Fruit fly (Drosophila melanogaster): ENCODE results near the gene CG7579.

The CG7579 gene

dm6 chr3L:15704250-15704985 lies 21.2 kb upstream of the CG7579 start:
- TF ChIP-seq noc (tag; optimal IDR thresholded peaks at IDR 0.05), result no peak

dm6 chr3L:15703330-15704119 lies 20.3 kb upstream of the CG7579 start:
- no peak for TF ChIP-seq noc (tag; optimal IDR thresholded peaks at IDR 0.05)

DNA sequence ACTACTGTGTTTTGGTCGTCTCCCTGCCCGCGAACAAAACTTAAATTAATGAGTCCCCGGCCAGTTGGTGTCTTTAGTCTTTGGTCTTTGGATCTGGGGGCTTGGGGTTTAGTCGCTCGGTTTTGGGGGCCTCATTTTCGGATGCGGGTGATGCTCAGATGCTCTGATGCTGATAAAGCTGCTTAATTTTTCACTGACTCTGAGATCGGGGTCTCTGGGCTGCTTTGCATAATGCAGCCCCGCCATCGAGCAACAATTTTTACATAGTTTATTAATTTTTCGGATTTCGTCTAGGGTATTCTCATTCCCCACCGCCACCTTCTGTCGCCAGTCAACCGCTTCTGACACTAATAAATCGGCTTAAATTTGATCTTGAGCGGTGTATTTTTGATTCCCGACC lies 18.9 kb upstream of the CG7579 start:
- TF ChIP-seq noc (tag; optimal IDR thresholded peaks at IDR 0.05), result no peak

DNA sequence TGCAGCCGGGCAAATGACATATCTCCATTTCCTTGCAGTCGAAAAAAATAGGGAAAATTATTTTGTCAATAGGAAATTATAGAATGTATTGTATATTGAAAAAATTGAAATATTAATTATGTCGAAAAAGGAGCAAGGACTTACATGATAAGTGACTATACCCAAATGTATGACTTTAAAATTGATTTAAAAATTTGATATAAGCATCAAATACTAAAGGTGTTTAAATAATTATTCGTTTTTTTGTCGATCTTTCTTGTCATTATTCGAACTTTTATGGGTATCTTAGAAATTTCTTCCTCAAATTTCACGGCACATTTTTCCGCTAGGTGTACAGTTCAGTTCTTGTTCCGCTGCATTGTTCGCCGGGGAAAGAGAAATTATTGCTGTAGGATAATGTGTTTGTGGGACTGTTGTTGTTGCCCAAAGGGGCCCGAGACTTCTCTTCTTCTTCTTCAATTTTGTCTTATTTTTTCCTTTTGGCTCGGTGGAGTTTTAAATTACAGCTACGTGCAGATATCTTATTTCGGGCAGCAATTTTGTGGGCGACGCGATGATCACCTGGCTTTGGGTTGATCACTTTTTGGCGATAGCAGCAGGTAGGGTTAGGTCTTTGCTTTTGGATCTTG lies 17.2 kb upstream of the CG7579 start:
- no peak for TF ChIP-seq noc (tag; optimal IDR thresholded peaks at IDR 0.05)

dm6 chr3L:15699626-15700337 lies 16.5 kb upstream of the CG7579 start, which contains the start of gene comm2:
Gene comm2, minus strand, starts transcription at chr3L:15699850.
- TF ChIP-seq noc (tag; optimal IDR thresholded peaks at IDR 0.05), result no peak

dm6 chr3L:15697916-15698315 lies 14.7 kb upstream of the CG7579 start:
- TF ChIP-seq noc (tag; optimal IDR thresholded peaks at IDR 0.05), result no peak

dm6 chr3L:15695195-15695594 lies 11.9 kb upstream of the CG7579 start:
- TF ChIP-seq noc (tag; optimal IDR thresholded peaks at IDR 0.05), result no peak

DNA sequence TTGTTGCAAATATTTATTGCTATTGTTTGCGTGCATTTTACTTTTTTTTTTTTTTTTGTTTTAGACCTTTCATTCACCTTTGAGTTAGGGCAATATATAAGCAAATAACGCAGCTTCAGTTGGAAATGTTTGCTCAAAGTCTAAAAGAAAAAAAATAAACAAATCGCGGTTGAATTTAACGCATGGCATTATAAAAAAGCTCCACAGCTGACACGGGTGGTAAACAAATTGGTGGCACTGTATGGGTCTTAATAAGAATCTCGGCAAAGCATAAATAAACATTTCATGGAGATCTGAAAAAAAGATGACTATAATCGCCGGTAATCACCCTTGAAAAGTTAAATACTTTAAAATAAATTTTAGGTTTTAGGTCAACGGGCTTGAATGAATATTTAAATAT lies 11.2 kb upstream of the CG7579 start:
- TF ChIP-seq noc (tag; optimal IDR thresholded peaks at IDR 0.05), result peak; percentile 2

- no peak for TF ChIP-seq noc (tag; optimal IDR thresholded peaks at IDR 0.05)
Observed at dm6 chr3L:15692794-15693532, 9.7 kb upstream of the CG7579 start.

- no peak for TF ChIP-seq noc (tag; optimal IDR thresholded peaks at IDR 0.05)
Observed at dm6 chr3L:15692388-15692787, 9.1 kb upstream of the CG7579 start.

- no peak for TF ChIP-seq noc (tag; optimal IDR thresholded peaks at IDR 0.05)
Observed at dm6 chr3L:15691968-15692367, 8.7 kb upstream of the CG7579 start, which contains the start of gene CG34451. Gene CG34451, minus strand, starts transcription at chr3L:15692068.

dm6 chr3L:15690711-15691591 lies 7.7 kb upstream of the CG7579 start:
- TF ChIP-seq noc (tag; optimal IDR thresholded peaks at IDR 0.05), result peak; percentile 31

DNA sequence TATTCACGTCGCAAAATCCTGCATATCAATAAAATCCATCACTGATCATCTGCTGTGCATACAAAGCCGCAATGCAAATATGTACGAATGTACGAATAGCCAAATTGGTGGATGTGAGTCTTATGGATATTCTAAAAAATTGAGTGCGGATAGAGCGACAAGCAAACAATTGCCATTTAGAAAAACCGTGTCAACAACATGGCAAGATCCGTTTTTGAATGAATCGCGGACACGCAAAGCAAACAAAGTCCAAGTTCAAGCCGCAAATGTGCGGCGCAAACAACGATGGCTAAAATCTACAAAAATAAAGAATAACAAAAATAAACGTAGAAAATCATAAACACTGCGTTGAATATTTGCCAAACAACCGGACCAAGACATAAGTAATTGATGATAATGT lies 6.3 kb upstream of the CG7579 start:
- peak; percentile 48 for TF ChIP-seq noc (tag; optimal IDR thresholded peaks at IDR 0.05)

- no peak for TF ChIP-seq noc (tag; optimal IDR thresholded peaks at IDR 0.05)
Observed at dm6 chr3L:15687802-15688201, 4.6 kb upstream of the CG7579 start, which contains the start of gene CG34452. Gene CG34452, minus strand, starts transcription at chr3L:15687902.
